Worm (Caenorhabditis elegans): ENCODE results near the gene ret-1.
A peak's percentile ranks its signal among the peaks of the same experiment; 100 is the strongest.

DNA sequence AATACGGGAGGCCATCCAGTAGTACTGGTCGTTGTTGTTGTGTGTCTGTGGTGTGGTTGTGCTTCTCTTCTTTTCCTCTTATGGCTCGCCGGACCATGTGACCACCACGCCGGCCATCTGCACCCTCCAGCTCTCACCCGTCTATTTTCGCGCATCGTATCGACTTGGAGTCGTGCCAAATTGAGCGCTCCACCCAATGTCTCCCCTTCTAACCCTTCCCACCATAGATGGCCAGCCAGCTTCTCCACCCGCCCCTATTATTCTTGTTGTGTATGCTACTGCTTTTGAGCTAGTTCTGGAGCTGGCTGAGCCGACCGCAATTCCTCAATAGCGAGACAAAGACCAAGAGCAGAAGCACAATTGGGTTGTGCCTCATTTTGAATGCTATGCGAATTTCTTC is 14.0 kb downstream of the ret-1 start:
- peak in 1 of 2 experiments; percentile 5 for TF ChIP-seq ztf-11 (tag; optimal IDR thresholded peaks at IDR 0.05)
- no peak for TF ChIP-seq pqm-1 (tag; optimal IDR thresholded peaks at IDR 0.05)
- no peak for TF ChIP-seq nhr-76 (tag; optimal IDR thresholded peaks at IDR 0.05)
- no peak for TF ChIP-seq nhr-12 (tag; optimal IDR thresholded peaks at IDR 0.05)
- no peak for TF ChIP-seq elt-3 (tag; optimal IDR thresholded peaks at IDR 0.05)
- no peak for TF ChIP-seq nhr-11 (tag; optimal IDR thresholded peaks at IDR 0.05)
- TF ChIP-seq unc-62 (GFP tag; optimal IDR thresholded peaks at IDR 0.05), result no peak
- no peak for TF ChIP-seq unc-30 (tag; optimal IDR thresholded peaks at IDR 0.05)
- TF ChIP-seq ztf-4 (tag; optimal IDR thresholded peaks at IDR 0.05), result no peak
